Worm (Caenorhabditis elegans): ENCODE measurements around the gene srb-1.

Gene srb-1

ce11 chrII:5200205-5200604, 29.4 kb upstream of the srb-1 start:
- peak; percentile 90 for TF ChIP-seq snpc-4 (tag; optimal IDR thresholded peaks at IDR 0.05)

ce11 chrII:5199497-5199896, 28.7 kb upstream of the srb-1 start, which contains the start of gene msp-50:
Gene msp-50 (plus strand): TSS chrII:5199797.
- no peak for TF ChIP-seq mab-5 (tag; optimal IDR thresholded peaks at IDR 0.05)
- TF ChIP-seq unc-39 (tag; optimal IDR thresholded peaks at IDR 0.05): no peak
- no peak for TF ChIP-seq sma-3 (GFP tag; optimal IDR thresholded peaks at IDR 0.05)
- TF ChIP-seq nhr-25 (tag; optimal IDR thresholded peaks at IDR 0.05): no peak
- no peak for TF ChIP-seq peb-1 (tag; optimal IDR thresholded peaks at IDR 0.05)
- no peak for TF ChIP-seq lin-39 (tag; optimal IDR thresholded peaks at IDR 0.05)

ce11 chrII:5195504-5195903, 24.7 kb upstream of the srb-1 start, which contains the start of gene C34F11.5:
Gene C34F11.5 (plus strand): TSS chrII:5195804.
- no peak for TF ChIP-seq lin-39 (tag; optimal IDR thresholded peaks at IDR 0.05)
- TF ChIP-seq dmd-4 (tag; optimal IDR thresholded peaks at IDR 0.05): no peak
- TF ChIP-seq nhr-6 (tag; optimal IDR thresholded peaks at IDR 0.05): no peak
- no peak for TF ChIP-seq unc-39 (tag; optimal IDR thresholded peaks at IDR 0.05)
- TF ChIP-seq aly-2 (tag; optimal IDR thresholded peaks at IDR 0.05): no peak

ce11 chrII:5194066-5194465, 23.2 kb upstream of the srb-1 start, which contains the start of gene msp-49:
Gene msp-49 (plus strand): TSS chrII:5194366.
- no peak for TF ChIP-seq unc-55 (GFP tag; optimal IDR thresholded peaks at IDR 0.05)

- TF ChIP-seq blmp-1 (tag; optimal IDR thresholded peaks at IDR 0.05; ENCODE audit: insufficient read depth): no peak
- peak; percentile 44 for TF ChIP-seq sma-9 (GFP tag; optimal IDR thresholded peaks at IDR 0.05)
- no peak for TF ChIP-seq sma-9 (tag; optimal IDR thresholded peaks at IDR 0.05)
- no peak for TF ChIP-seq mab-5 (tag; optimal IDR thresholded peaks at IDR 0.05)
- no peak for TF ChIP-seq ztf-1 (GFP tag; conservative IDR thresholded peaks at IDR 0.05)
- TF ChIP-seq fos-1 (tag; optimal IDR thresholded peaks at IDR 0.05): peak; percentile 97
- TF ChIP-seq elt-3 (tag; optimal IDR thresholded peaks at IDR 0.05): no peak
- no peak for TF ChIP-seq skn-1 (tag; optimal IDR thresholded peaks at IDR 0.05)
- no peak for TF ChIP-seq ceh-16 (tag; optimal IDR thresholded peaks at IDR 0.05)
- TF ChIP-seq nhr-129 (tag; optimal IDR thresholded peaks at IDR 0.05): no peak
- TF ChIP-seq crh-2 (tag; optimal IDR thresholded peaks at IDR 0.05): no peak
- no peak for TF ChIP-seq sem-4 (tag; optimal IDR thresholded peaks at IDR 0.05)
- no peak for TF ChIP-seq lsy-2 (tag; optimal IDR thresholded peaks at IDR 0.05)
- TF ChIP-seq egl-27 (tag; optimal IDR thresholded peaks at IDR 0.05): no peak
- TF ChIP-seq peb-1 (tag; optimal IDR thresholded peaks at IDR 0.05): no peak
- TF ChIP-seq nhr-11 (tag; optimal IDR thresholded peaks at IDR 0.05): no peak
- peak; percentile 52 for TF ChIP-seq F13H6.1 (tag; optimal IDR thresholded peaks at IDR 0.05)
These were observed 20.9 kb upstream of the srb-1 start for ce11 chrII:5191766-5192165.

ce11 chrII:5187934-5188333, 17.1 kb upstream of the srb-1 start:
- no peak for TF ChIP-seq sma-9 (GFP tag; optimal IDR thresholded peaks at IDR 0.05)
- TF ChIP-seq sma-9 (tag; optimal IDR thresholded peaks at IDR 0.05): no peak
- TF ChIP-seq fos-1 (tag; optimal IDR thresholded peaks at IDR 0.05): no peak
- no peak for TF ChIP-seq alr-1 (tag; optimal IDR thresholded peaks at IDR 0.05)
- TF ChIP-seq lin-39 (tag; optimal IDR thresholded peaks at IDR 0.05): no peak
- TF ChIP-seq snpc-4 (tag; optimal IDR thresholded peaks at IDR 0.05): no peak
- no peak for TF ChIP-seq nhr-6 (tag; optimal IDR thresholded peaks at IDR 0.05)
- TF ChIP-seq peb-1 (tag; optimal IDR thresholded peaks at IDR 0.05): no peak
- TF ChIP-seq mab-5 (tag; optimal IDR thresholded peaks at IDR 0.05): no peak
- no peak for TF ChIP-seq egl-27 (tag; optimal IDR thresholded peaks at IDR 0.05)
- no peak for TF ChIP-seq nhr-10 (tag; optimal IDR thresholded peaks at IDR 0.05)

ce11 chrII:5187469-5187868, 16.6 kb upstream of the srb-1 start, which contains the start of gene crh-2:
Gene crh-2 (minus strand): TSS chrII:5187569.
- TF ChIP-seq peb-1 (tag; optimal IDR thresholded peaks at IDR 0.05): no peak
- no peak for TF ChIP-seq Y55F3AM.14 (GFP tag; optimal IDR thresholded peaks at IDR 0.05)
- TF ChIP-seq unc-62 (GFP tag; optimal IDR thresholded peaks at IDR 0.05): no peak
- no peak for TF ChIP-seq R02D3.7 (tag; optimal IDR thresholded peaks at IDR 0.05)
